Worm (Caenorhabditis elegans): ENCODE results near the gene F47B8.14.

DNA sequence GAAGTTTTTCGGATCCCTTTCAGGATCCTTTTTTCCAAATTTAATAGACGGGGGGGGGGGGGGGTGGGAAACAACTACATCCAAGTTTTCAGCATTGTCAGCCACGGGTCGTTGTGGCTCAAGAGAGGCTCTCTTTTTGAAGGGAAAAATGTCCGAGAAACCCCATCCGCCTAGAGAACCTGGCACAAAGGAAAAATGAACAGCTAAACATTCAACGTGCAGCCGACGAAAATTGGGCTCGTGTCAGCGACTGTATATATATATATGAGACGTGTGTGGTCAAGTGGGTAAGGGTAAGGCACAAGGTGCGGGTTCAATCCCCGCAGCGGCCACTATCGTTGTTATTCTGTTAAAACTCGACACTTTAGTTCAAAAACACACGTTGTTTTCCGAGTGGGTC lies 38.2 kb downstream of the F47B8.14 start, which contains the start of gene Y49A3A.4:
- TF ChIP-seq him-1 (tag; optimal IDR thresholded peaks at IDR 0.05) (no peak), dao-5 (tag; optimal IDR thresholded peaks at IDR 0.05) (no peak)

Data from whole organism, L4/young adult.